Worm (Caenorhabditis elegans) whole organism, L4/young adult: ENCODE results near the gene alh-4.

Source experiments
- W03F9.2 ChIP-seq: fragments of 150-350 bp; optimal IDR thresholded peaks from 2 replicates; lab custom pipeline; 2014; ENCODE audit warnings: missing biosample characterization, missing genetic modification characterization
- dao-5 ChIP-seq: sonication (generic microtip); optimal IDR thresholded peaks from 2 replicates; lab custom pipeline; 2016; ENCODE audit warnings: missing genotype, missing genetic modification characterization, moderate library complexity, missing compliant biosample characterization

ce11 chrV:6424055-6424454, 5.7 kb downstream of the alh-4 start, which contains the start of gene urb-1:
- TF ChIP-seq W03F9.2 (tag; lab: Kevin White, UChicago) = no peak
- TF ChIP-seq dao-5 (tag; lab: Kevin White, UChicago) = no peak
